Worm (Caenorhabditis elegans) whole organism, L2 larva: ENCODE data around the gene lpr-3.

Source experiments
- C34F6.9 ChIP-seq: fragments of 150-350 bp; optimal IDR thresholded peaks from 2 replicates; lab custom pipeline; 2014; ENCODE audit warnings: missing biosample characterization, missing genetic modification characterization
- F13H6.1 ChIP-seq: sonication (generic microtip); optimal IDR thresholded peaks from 2 replicates; lab custom pipeline; 2016; ENCODE audit warnings: missing genetic modification characterization, missing compliant biosample characterization
- R02D3.7 ChIP-seq: fragments of 150-350 bp; optimal IDR thresholded peaks from 2 replicates; lab custom pipeline; 2014; ENCODE audit warnings: missing biosample characterization, missing genetic modification characterization
- Y55F3AM.14 ChIP-seq: fragments of 200-800 bp; sonication (Bioruptor generic); optimal IDR thresholded peaks from 2 replicates; lab custom pipeline; 2018; ENCODE audit warnings: mild to moderate bottlenecking, missing genetic modification characterization, missing compliant biosample characterization
- alr-1 ChIP-seq: fragments of 150-350 bp; optimal IDR thresholded peaks from 2 replicates; lab custom pipeline; 2014; ENCODE audit warnings: missing biosample characterization, missing genetic modification characterization
- blmp-1 ChIP-seq: sonication (generic microtip); optimal IDR thresholded peaks from 2 replicates; lab custom pipeline; 2017; ENCODE audit warnings: missing genetic modification characterization, mild to moderate bottlenecking, missing compliant biosample characterization, antibody characterized with exemption, moderate library complexity; ENCODE audit not compliant: insufficient read depth
- ceh-16 ChIP-seq: fragments of 150-350 bp; optimal IDR thresholded peaks from 2 replicates; lab custom pipeline; 2014; ENCODE audit warnings: missing biosample characterization, missing genetic modification characterization
- crh-2 ChIP-seq: sonication (generic microtip); optimal IDR thresholded peaks from 2 replicates; lab custom pipeline; 2017; ENCODE audit warnings: missing biosample characterization, missing genetic modification characterization
- dmd-4 ChIP-seq: sonication (generic microtip); optimal IDR thresholded peaks from 2 replicates; lab custom pipeline; 2017; ENCODE audit warnings: missing biosample characterization, missing genetic modification characterization
- egl-27 ChIP-seq: sonication (generic microtip); optimal IDR thresholded peaks from 3 replicates; lab custom pipeline; 2017; ENCODE audit warnings: missing biosample characterization, missing genetic modification reagents, missing genetic modification characterization
- elt-1 ChIP-seq: fragments of 150-350 bp; optimal IDR thresholded peaks from 2 replicates; lab custom pipeline; 2014; ENCODE audit warnings: missing biosample characterization, missing genetic modification characterization
- elt-3 ChIP-seq: sonication (generic microtip); optimal IDR thresholded peaks from 2 replicates; lab custom pipeline; 2017; ENCODE audit warnings: missing biosample characterization, missing genetic modification characterization
- fos-1 ChIP-seq: fragments of 150-350 bp; optimal IDR thresholded peaks from 2 replicates; lab custom pipeline; 2014; ENCODE audit warnings: missing biosample characterization, missing genetic modification characterization
- gmeb-1 ChIP-seq: fragments of 150-350 bp; optimal IDR thresholded peaks from 2 replicates; lab custom pipeline; 2014; ENCODE audit warnings: missing biosample characterization, missing genetic modification characterization
- lin-13 ChIP-seq: fragments of 150-350 bp; optimal IDR thresholded peaks from 2 replicates; lab custom pipeline; 2014; ENCODE audit warnings: missing biosample characterization, missing genetic modification reagents, missing genetic modification characterization
- lin-39 ChIP-seq: fragments of 150-350 bp; optimal IDR thresholded peaks from 2 replicates; lab custom pipeline; 2014; ENCODE audit warnings: missing biosample characterization, missing genetic modification reagents, missing genetic modification characterization
- lsy-2 ChIP-seq, 2 experiments: fragments of 150-350 bp in 1 of 2; sonication (generic microtip) in 1 of 2; optimal IDR thresholded peaks; 2 replicates each; lab custom pipeline; 2014 to 2017; ENCODE audit warnings: missing biosample characterization in 2 of 2, missing genetic modification characterization in 2 of 2
- mab-5 ChIP-seq: fragments of 150-350 bp; optimal IDR thresholded peaks from 2 replicates; lab custom pipeline; 2014; ENCODE audit warnings: missing biosample characterization, missing genetic modification characterization
- nhr-10 ChIP-seq: sonication (generic microtip); optimal IDR thresholded peaks from 2 replicates; lab custom pipeline; 2017; ENCODE audit warnings: missing biosample characterization, missing genetic modification characterization
- nhr-129 ChIP-seq: fragments of 150-350 bp; optimal IDR thresholded peaks from 2 replicates; lab custom pipeline; 2014; ENCODE audit warnings: missing biosample characterization, missing genetic modification characterization
- nhr-21 ChIP-seq: fragments of 150-350 bp; optimal IDR thresholded peaks from 2 replicates; lab custom pipeline; 2014; ENCODE audit warnings: missing biosample characterization, missing genetic modification characterization
- nhr-23 ChIP-seq: fragments of 150-350 bp; optimal IDR thresholded peaks from 2 replicates; lab custom pipeline; 2014; ENCODE audit warnings: missing biosample characterization, missing genetic modification reagents, missing genetic modification characterization
- nhr-25 ChIP-seq: fragments of 150-350 bp; sonication (generic microtip); optimal IDR thresholded peaks from 3 replicates; lab custom pipeline; 2014; ENCODE audit warnings: missing biosample characterization, missing genetic modification characterization
- nhr-77 ChIP-seq: fragments of 150-350 bp; optimal IDR thresholded peaks from 2 replicates; lab custom pipeline; 2014; ENCODE audit warnings: missing biosample characterization, missing genetic modification characterization
- sem-4 ChIP-seq: fragments of 150-350 bp; optimal IDR thresholded peaks from 2 replicates; lab custom pipeline; 2014; ENCODE audit warnings: missing biosample characterization, missing genetic modification reagents, missing genetic modification characterization
- skn-1 ChIP-seq: sonication (generic microtip); optimal IDR thresholded peaks from 2 replicates; lab custom pipeline; 2017; ENCODE audit warnings: missing biosample characterization, missing genetic modification characterization
- sma-9 ChIP-seq, 2 experiments: fragments of 150-350 bp in 1 of 2; sonication (generic microtip) in 1 of 2; optimal IDR thresholded peaks; 2 replicates each; lab custom pipeline; 2014 to 2016; ENCODE audit warnings: missing genetic modification characterization in 2 of 2, mild to moderate bottlenecking in 1 of 2, missing biosample characterization in 1 of 2, missing compliant biosample characterization in 1 of 2, missing genetic modification reagents in 1 of 2, moderate library complexity in 1 of 2
- unc-55 ChIP-seq: fragments of 150-350 bp; sonication (generic microtip); optimal IDR thresholded peaks from 3 replicates; lab custom pipeline; 2014; ENCODE audit warnings: missing biosample characterization, missing genetic modification reagents, missing genetic modification characterization
- ztf-11 ChIP-seq: sonication (generic microtip); optimal IDR thresholded peaks from 2 replicates; lab custom pipeline; 2017; ENCODE audit warnings: missing biosample characterization, missing genetic modification characterization
- ztf-4 ChIP-seq: fragments of 150-350 bp; optimal IDR thresholded peaks from 2 replicates; lab custom pipeline; 2014; ENCODE audit warnings: missing biosample characterization, missing genetic modification characterization

The lpr-3 gene

ce11 chrX:11031047-11031695 lies 26.0 kb upstream of the lpr-3 start (continued):
- TF ChIP-seq C34F6.9 (tag; lab: Kevin White, UChicago) (peak; percentile 93), ztf-4 (tag; lab: Kevin White, UChicago) (peak; percentile 73), skn-1 (tag; lab: Kevin White, UChicago) (no peak)
- TF ChIP-seq, all 48 proteins: peak for 34

DNA sequence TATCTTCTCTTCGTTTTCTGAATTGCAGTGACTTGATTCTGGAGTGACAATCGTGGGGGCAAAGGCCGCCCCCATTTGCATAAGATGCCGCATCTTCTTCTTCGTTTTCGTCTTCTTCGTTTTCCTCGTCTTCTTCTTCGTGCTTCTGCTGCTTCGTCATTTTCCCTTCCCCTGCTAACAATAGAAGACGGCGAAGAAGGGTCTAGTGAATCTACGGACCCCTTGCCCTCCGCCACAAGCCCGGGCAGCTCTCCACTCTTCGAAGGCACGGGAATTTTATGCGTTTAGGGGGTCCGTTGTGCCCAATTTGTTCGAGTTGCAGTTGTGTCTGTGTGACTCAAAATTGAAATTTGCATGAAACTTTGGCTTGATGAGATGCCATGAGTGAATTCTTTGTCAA lies 25.3 kb upstream of the lpr-3 start:
- TF ChIP-seq nhr-77 (tag; lab: Kevin White, UChicago) = no peak
- TF ChIP-seq lin-39 (tag; lab: Kevin White, UChicago) = no peak
- no peak for TF ChIP-seq R02D3.7 (tag; lab: Kevin White, UChicago)
- TF ChIP-seq ztf-11 = no peak
- no peak for TF ChIP-seq elt-1 (tag; lab: Kevin White, UChicago)

ce11 chrX:11032412-11032811 lies 24.8 kb upstream of the lpr-3 start:
- TF ChIP-seq dmd-4 (tag; lab: Kevin White, UChicago) = no peak

ce11 chrX:11033128-11033951 lies 23.9 kb upstream of the lpr-3 start:
- TF ChIP-seq nhr-21 (tag; lab: Kevin White, UChicago) (no peak), blmp-1 (tag; lab: Kevin White, UChicago) (peak; percentile 63), alr-1 (tag; lab: Kevin White, UChicago) (no peak), nhr-25 (peak; percentile 12), ceh-16 (tag; lab: Kevin White, UChicago) (peak; percentile 64), R02D3.7 (tag; lab: Kevin White, UChicago) (no peak), ztf-11 (no peak)
- TF ChIP-seq, all 48 proteins: peak for 3

- TF ChIP-seq fos-1 (tag; lab: Kevin White, UChicago) = no peak
- TF ChIP-seq nhr-23 (tag; lab: Kevin White, UChicago) = no peak
- TF ChIP-seq R02D3.7 (tag; lab: Kevin White, UChicago) = no peak
- TF ChIP-seq alr-1 (tag; lab: Kevin White, UChicago) = no peak
Observed at ce11 chrX:11033952-11034287, 23.3 kb upstream of the lpr-3 start.

ce11 chrX:11034430-11035117 lies 22.6 kb upstream of the lpr-3 start:
- TF ChIP-seq nhr-10 (tag; lab: Kevin White, UChicago) (no peak), lsy-2 (tag; optimal IDR thresholded peaks at IDR 0.05; lab: Kevin White, UChicago) (peak in 1 of 2 experiments; percentile 42), mab-5 (peak; percentile 50), nhr-21 (tag; lab: Kevin White, UChicago) (no peak), sma-9 (GFP tag; optimal IDR thresholded peaks at IDR 0.05; lab: Kevin White, UChicago) (peak; percentile 29), sma-9 (tag; optimal IDR thresholded peaks at IDR 0.05; lab: Kevin White, UChicago) (no peak), nhr-25 (no peak), ztf-4 (tag; lab: Kevin White, UChicago) (no peak), crh-2 (tag; lab: Kevin White, UChicago) (peak; percentile 68), sem-4 (tag; lab: Kevin White, UChicago) (peak; percentile 25), C34F6.9 (tag; lab: Kevin White, UChicago) (peak; percentile 63), nhr-129 (tag; lab: Kevin White, UChicago) (peak; percentile 63), blmp-1 (tag; lab: Kevin White, UChicago) (no peak), elt-3 (no peak), lin-13 (GFP tag; lab: Kevin White, UChicago) (peak; percentile 0), Y55F3AM.14 (GFP tag; lab: Kevin White, UChicago) (peak; percentile 24), F13H6.1 (tag; lab: Kevin White, UChicago) (peak; percentile 60), gmeb-1 (tag; lab: Kevin White, UChicago) (no peak), unc-55 (GFP tag; lab: Kevin White, UChicago) (peak; percentile 6), egl-27 (tag; lab: Kevin White, UChicago) (peak; percentile 34)
